Worm (Caenorhabditis elegans): ENCODE results near the gene try-8.

The try-8 gene

DNA sequence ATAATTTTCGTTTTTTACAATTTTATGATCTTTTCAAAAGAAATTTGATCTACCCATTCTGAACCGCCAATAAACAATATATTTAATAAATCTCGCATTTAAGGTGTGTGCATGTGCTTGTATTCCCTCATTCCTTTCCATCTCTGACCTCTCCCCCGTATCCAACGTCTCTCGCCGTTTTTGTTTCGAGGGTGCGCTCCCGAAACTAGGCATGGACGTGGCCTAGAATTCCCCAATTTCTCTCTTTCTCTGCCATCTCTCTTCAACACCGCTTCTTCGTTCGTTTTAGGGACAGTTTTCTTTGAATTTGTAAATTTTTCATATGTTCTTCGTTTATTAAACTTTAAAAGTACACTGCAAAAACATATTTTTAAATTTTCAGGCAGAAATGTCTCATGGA, 11.4 kb upstream of the try-8 start, which contains the start of gene F25E5.1 (continued):
- TF ChIP-seq pax-3 (tag; optimal IDR thresholded peaks at IDR 0.05) (no peak), tbx-2 (tag; optimal IDR thresholded peaks at IDR 0.05) (peak; percentile 75), lin-39 (tag; optimal IDR thresholded peaks at IDR 0.05) (no peak), alr-1 (tag; optimal IDR thresholded peaks at IDR 0.05; ENCODE audit: borderline replicate concordance) (no peak), fkh-8 (tag; optimal IDR thresholded peaks at IDR 0.05) (peak; percentile 82), elt-2 (tag; optimal IDR thresholded peaks at IDR 0.05) (peak; percentile 33), irx-1 (tag; optimal IDR thresholded peaks at IDR 0.05) (peak; percentile 44), dpl-1 (GFP tag; optimal IDR thresholded peaks at IDR 0.05) (peak; percentile 49 to 72 (median 63)), rnt-1 (tag; optimal IDR thresholded peaks at IDR 0.05) (peak; percentile 93), nhr-90 (tag; optimal IDR thresholded peaks at IDR 0.05; ENCODE audit: poor library complexity) (peak; percentile 61), C16A3.4 (tag; optimal IDR thresholded peaks at IDR 0.05) (peak; percentile 29), egl-13 (tag; optimal IDR thresholded peaks at IDR 0.05) (peak; percentile 43), mdl-1 (tag; optimal IDR thresholded peaks at IDR 0.05) (peak in 1 of 2 experiments; percentile 58), isw-1 (GFP tag; IDR thresholded peaks at IDR 0.05) (peak; percentile 57), unc-62 (GFP tag; optimal IDR thresholded peaks at IDR 0.05) (no peak), pqm-1 (tag; optimal IDR thresholded peaks at IDR 0.05) (no peak), nhr-19 (GFP tag; conservative IDR thresholded peaks at IDR 0.05) (peak; percentile 70), lin-15B (tag; optimal IDR thresholded peaks at IDR 0.05) (peak; percentile 31), fkh-4 (tag; optimal IDR thresholded peaks at IDR 0.05; ENCODE audit: borderline replicate concordance) (peak; percentile 30), nhr-84 (tag; optimal IDR thresholded peaks at IDR 0.05) (no peak), snpc-4 (tag; optimal IDR thresholded peaks at IDR 0.05) (peak; percentile 47), skn-1 (tag; optimal IDR thresholded peaks at IDR 0.05) (peak; percentile 49), mab-9 (GFP tag; IDR thresholded peaks at IDR 0.05) (0 out of 2 replicates have a peak, but pooled peaks have one; percentile 29), elt-3 (tag; optimal IDR thresholded peaks at IDR 0.05) (no peak), egl-27 (tag; optimal IDR thresholded peaks at IDR 0.05) (no peak), ceh-90 (tag; optimal IDR thresholded peaks at IDR 0.05) (peak; percentile 77), dsc-1 (tag; optimal IDR thresholded peaks at IDR 0.05) (peak; percentile 56), ztf-11 (tag; optimal IDR thresholded peaks at IDR 0.05) (peak in 1 of 2 experiments; percentile 72), ceh-8 (GFP tag; optimal IDR thresholded peaks at IDR 0.05) (peak; percentile 18), ceh-82 (tag; optimal IDR thresholded peaks at IDR 0.05) (peak; percentile 42 to 73 (median 65)), sox-4 (tag; optimal IDR thresholded peaks at IDR 0.05) (peak; percentile 38), ces-1 (GFP tag; optimal IDR thresholded peaks at IDR 0.05) (no peak), ceh-88 (GFP tag; IDR thresholded peaks at IDR 0.05) (no peak), lsy-2 (tag; optimal IDR thresholded peaks at IDR 0.05) (peak; percentile 55 to 75)

DNA sequence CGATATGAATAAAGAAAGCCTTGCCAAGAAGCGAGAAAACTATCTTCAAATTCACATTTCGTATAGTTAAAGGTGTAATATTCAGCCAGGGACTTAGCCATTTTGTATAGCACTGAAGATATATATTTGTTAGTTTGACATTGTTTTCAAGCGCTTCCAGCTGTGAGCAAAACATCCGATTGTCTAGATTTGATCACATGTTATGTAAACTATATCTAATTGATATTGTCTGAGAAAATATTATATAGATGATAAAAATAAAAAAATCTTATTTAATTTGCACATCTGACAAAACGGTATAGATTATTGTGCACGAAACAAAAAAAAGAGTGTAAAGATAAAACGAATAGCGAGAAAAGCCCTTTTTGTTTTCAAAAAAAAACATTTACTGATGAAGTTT, 10.6 kb upstream of the try-8 start, which contains the start of gene srh-89:
TSS of gene srh-89 (minus strand) at position 101 of the 400 bp plus-strand sequence.
- no peak for TF ChIP-seq Y116A8C.19 (tag; optimal IDR thresholded peaks at IDR 0.05; ENCODE audit: borderline replicate concordance)
- TF ChIP-seq dsc-1 (tag; optimal IDR thresholded peaks at IDR 0.05): no peak
- no peak for TF ChIP-seq pqm-1 (tag; optimal IDR thresholded peaks at IDR 0.05)
- no peak for TF ChIP-seq unc-86 (tag; optimal IDR thresholded peaks at IDR 0.05)
- TF ChIP-seq mdl-1 (tag; optimal IDR thresholded peaks at IDR 0.05): no peak
- no peak for TF ChIP-seq C34B4.2 (tag; optimal IDR thresholded peaks at IDR 0.05)
- no peak for TF ChIP-seq egl-13 (tag; optimal IDR thresholded peaks at IDR 0.05)
- TF ChIP-seq C04F5.9 (tag; optimal IDR thresholded peaks at IDR 0.05): no peak
- TF ChIP-seq fkh-10 (GFP tag; optimal IDR thresholded peaks at IDR 0.05): no peak
- TF ChIP-seq egl-27 (tag; optimal IDR thresholded peaks at IDR 0.05): no peak
- no peak for TF ChIP-seq unc-130 (tag; optimal IDR thresholded peaks at IDR 0.05)
- TF ChIP-seq swsn-7 (tag; optimal IDR thresholded peaks at IDR 0.05): no peak
